Fruit fly (Drosophila melanogaster): ENCODE measurements around the gene Der-1.

- TF ChIP-seq br (optimal IDR thresholded peaks at IDR 0.05) (no peak), yki (optimal IDR thresholded peaks at IDR 0.05) (no peak), sim (GFP tag; IDR thresholded peaks at IDR 0.05) (no peak), Dip2 (GFP tag; IDR thresholded peaks at IDR 0.05) (no peak), NC2β (GFP tag; optimal IDR thresholded peaks at IDR 0.05) (no peak), toy (GFP tag; IDR thresholded peaks at IDR 0.05) (no peak), pros (GFP tag; optimal IDR thresholded peaks at IDR 0.05) (no peak), CG2120 (GFP tag; optimal IDR thresholded peaks at IDR 0.05) (no peak), CG2129 (GFP tag; IDR thresholded peaks at IDR 0.05; ENCODE audit: partially characterized antibody) (no peak)
Observed at dm6 chr2L:1967861-1968260, 5.9 kb upstream of the Der-1 start.

All from whole organism, embryonic.